Worm (Caenorhabditis elegans) whole organism, mixed stage, embryonic: ENCODE data around the gene ugt-62.

ENCODE experiments used
- M03D4.4 ChIP-seq: sonication (generic microtip); optimal IDR thresholded peaks from 2 replicates; lab custom pipeline; 2017; ENCODE audit warnings: mild to moderate bottlenecking, missing genetic modification characterization, missing compliant biosample characterization
- bed-3 ChIP-seq: fragments of 200-800 bp; sonication (Bioruptor generic); optimal IDR thresholded peaks from 3 replicates; lab custom pipeline; 2018; ENCODE audit warnings: mild to moderate bottlenecking, missing genetic modification characterization, moderate library complexity, missing compliant biosample characterization
- blmp-1 ChIP-seq: fragments of 150-350 bp; optimal IDR thresholded peaks from 2 replicates; lab custom pipeline; 2014; ENCODE audit warnings: missing biosample characterization, missing genetic modification characterization
- ceh-39 ChIP-seq: fragments of 150-350 bp; optimal IDR thresholded peaks from 2 replicates; lab custom pipeline; 2014; ENCODE audit warnings: missing biosample characterization, missing genetic modification characterization
- ceh-43 ChIP-seq: fragments of 200-800 bp; sonication (Bioruptor generic); optimal IDR thresholded peaks from 2 replicates; lab custom pipeline; 2018; ENCODE audit warnings: mild to moderate bottlenecking, missing genetic modification characterization, moderate library complexity, missing compliant biosample characterization
- ceh-83 ChIP-seq: fragments of 200-800 bp; sonication (Bioruptor generic); optimal IDR thresholded peaks from 2 replicates; lab custom pipeline; 2018; ENCODE audit warnings: mild to moderate bottlenecking, missing genetic modification characterization, missing compliant biosample characterization
- ces-1 ChIP-seq: fragments of 150-350 bp; optimal IDR thresholded peaks from 2 replicates; lab custom pipeline; 2014; ENCODE audit warnings: missing biosample characterization, missing genetic modification reagents, missing genetic modification characterization
- cnd-1 ChIP-seq: fragments of 200-800 bp; sonication (Bioruptor generic); optimal IDR thresholded peaks from 2 replicates; lab custom pipeline; 2018; ENCODE audit warnings: mild to moderate bottlenecking, missing genetic modification characterization, missing compliant biosample characterization
- drap-1 ChIP-seq: fragments of 200-800 bp; sonication (Bioruptor generic); optimal IDR thresholded peaks from 3 replicates; lab custom pipeline; 2018; ENCODE audit warnings: mild to moderate bottlenecking, missing genetic modification characterization, missing compliant biosample characterization
- elt-1 ChIP-seq: sonication (generic microtip); optimal IDR thresholded peaks from 2 replicates; lab custom pipeline; 2017; ENCODE audit warnings: missing genetic modification characterization, mild to moderate bottlenecking, missing compliant biosample characterization, antibody characterized with exemption, moderate library complexity, borderline replicate concordance; ENCODE audit not compliant: insufficient read depth
- elt-3 ChIP-seq: fragments of 150-350 bp; optimal IDR thresholded peaks from 2 replicates; lab custom pipeline; 2014; ENCODE audit warnings: missing biosample characterization, missing genetic modification characterization
- flh-1 ChIP-seq: fragments of 200-800 bp; sonication (Bioruptor generic); optimal IDR thresholded peaks from 2 replicates; lab custom pipeline; 2018; ENCODE audit warnings: mild to moderate bottlenecking, missing genetic modification characterization, moderate library complexity, missing compliant biosample characterization
- ham-2 ChIP-seq: fragments of 200-800 bp; sonication (Bioruptor generic); optimal IDR thresholded peaks from 2 replicates; lab custom pipeline; 2018; ENCODE audit warnings: mild to moderate bottlenecking, missing genetic modification characterization, missing compliant biosample characterization
- hlh-1 ChIP-seq: fragments of 150-350 bp; optimal IDR thresholded peaks from 2 replicates; lab custom pipeline; 2014; ENCODE audit warnings: missing biosample characterization, missing genetic modification reagents, missing genetic modification characterization
- lin-13 ChIP-seq: fragments of 150-350 bp; optimal IDR thresholded peaks from 2 replicates; lab custom pipeline; 2014; ENCODE audit warnings: missing biosample characterization, missing genetic modification characterization
- lin-32 ChIP-seq: fragments of 200-800 bp; sonication (Bioruptor generic); optimal IDR thresholded peaks from 2 replicates; lab custom pipeline; 2018; ENCODE audit warnings: mild to moderate bottlenecking, missing genetic modification characterization, missing compliant biosample characterization
- lsy-2 ChIP-seq: fragments of 150-350 bp; optimal IDR thresholded peaks from 2 replicates; lab custom pipeline; 2014; ENCODE audit warnings: missing biosample characterization, missing genetic modification characterization
- mab-5 ChIP-seq: fragments of 150-350 bp; optimal IDR thresholded peaks from 2 replicates; lab custom pipeline; 2014; ENCODE audit warnings: missing biosample characterization, missing genetic modification characterization
- mep-1 ChIP-seq: fragments of 150-350 bp; optimal IDR thresholded peaks from 2 replicates; lab custom pipeline; 2017; ENCODE audit warnings: missing biosample characterization, missing genetic modification reagents, missing genetic modification characterization, inconsistent platforms
- mls-2 ChIP-seq: sonication (generic microtip); optimal IDR thresholded peaks from 2 replicates; lab custom pipeline; 2016; ENCODE audit warnings: mild to moderate bottlenecking, missing genetic modification characterization, moderate library complexity, missing compliant biosample characterization
- nhr-12 ChIP-seq: fragments of 150-350 bp; optimal IDR thresholded peaks from 2 replicates; lab custom pipeline; 2014; ENCODE audit warnings: missing biosample characterization, missing genetic modification characterization
- nhr-2 ChIP-seq: fragments of 150-350 bp; optimal IDR thresholded peaks from 2 replicates; lab custom pipeline; 2014; ENCODE audit warnings: missing biosample characterization, missing genetic modification characterization
- nhr-237 ChIP-seq: fragments of 150-350 bp; optimal IDR thresholded peaks from 2 replicates; lab custom pipeline; 2014; ENCODE audit warnings: missing biosample characterization, missing genetic modification characterization
- nhr-28 ChIP-seq: fragments of 150-350 bp; optimal IDR thresholded peaks from 2 replicates; lab custom pipeline; 2014; ENCODE audit warnings: missing biosample characterization, missing genetic modification characterization
- nhr-76 ChIP-seq: sonication (generic microtip); optimal IDR thresholded peaks from 2 replicates; lab custom pipeline; 2017; ENCODE audit warnings: missing biosample characterization, missing genetic modification characterization
- pha-4 ChIP-seq: fragments of 150-350 bp; optimal IDR thresholded peaks from 2 replicates; lab custom pipeline; 2018; ENCODE audit warnings: missing biosample characterization, missing genetic modification reagents, missing genetic modification characterization
- sem-2 ChIP-seq: fragments of 200-800 bp; sonication (Bioruptor generic); optimal IDR thresholded peaks from 2 replicates; lab custom pipeline; 2018; ENCODE audit warnings: mild to moderate bottlenecking, missing genetic modification characterization, missing compliant biosample characterization
- snpc-4 ChIP-seq: fragments of 150-350 bp; optimal IDR thresholded peaks from 2 replicates; lab custom pipeline; 2014; ENCODE audit warnings: missing biosample characterization, missing genetic modification characterization
- sptf-1 ChIP-seq: sonication (generic microtip); optimal IDR thresholded peaks from 2 replicates; lab custom pipeline; 2017; ENCODE audit warnings: mild to moderate bottlenecking, missing genetic modification characterization, moderate library complexity, missing compliant biosample characterization
- tbx-8 ChIP-seq: fragments of 200-800 bp; sonication (Bioruptor generic); optimal IDR thresholded peaks from 2 replicates; lab custom pipeline; 2018; ENCODE audit warnings: mild to moderate bottlenecking, missing genetic modification characterization, moderate library complexity, missing compliant biosample characterization
- unc-120 ChIP-seq: sonication (generic microtip); optimal IDR thresholded peaks from 2 replicates; lab custom pipeline; 2017; ENCODE audit warnings: missing genetic modification characterization, missing compliant biosample characterization; ENCODE audit not compliant: poor library complexity, severe bottlenecking
- unc-39 ChIP-seq: fragments of 150-350 bp; optimal IDR thresholded peaks from 2 replicates; lab custom pipeline; 2014; ENCODE audit warnings: missing biosample characterization, missing genetic modification characterization
- unc-62 ChIP-seq: fragments of 150-350 bp; optimal IDR thresholded peaks from 2 replicates; lab custom pipeline; 2014; ENCODE audit warnings: missing biosample characterization, missing genetic modification reagents, missing genetic modification characterization
- zip-8 ChIP-seq: fragments of 150-350 bp; optimal IDR thresholded peaks from 2 replicates; lab custom pipeline; 2014; ENCODE audit warnings: missing biosample characterization, missing genetic modification characterization
- ztf-11 ChIP-seq: fragments of 150-350 bp; optimal IDR thresholded peaks from 2 replicates; lab custom pipeline; 2014; ENCODE audit warnings: missing biosample characterization, missing genetic modification characterization

ugt-62 gene

DNA sequence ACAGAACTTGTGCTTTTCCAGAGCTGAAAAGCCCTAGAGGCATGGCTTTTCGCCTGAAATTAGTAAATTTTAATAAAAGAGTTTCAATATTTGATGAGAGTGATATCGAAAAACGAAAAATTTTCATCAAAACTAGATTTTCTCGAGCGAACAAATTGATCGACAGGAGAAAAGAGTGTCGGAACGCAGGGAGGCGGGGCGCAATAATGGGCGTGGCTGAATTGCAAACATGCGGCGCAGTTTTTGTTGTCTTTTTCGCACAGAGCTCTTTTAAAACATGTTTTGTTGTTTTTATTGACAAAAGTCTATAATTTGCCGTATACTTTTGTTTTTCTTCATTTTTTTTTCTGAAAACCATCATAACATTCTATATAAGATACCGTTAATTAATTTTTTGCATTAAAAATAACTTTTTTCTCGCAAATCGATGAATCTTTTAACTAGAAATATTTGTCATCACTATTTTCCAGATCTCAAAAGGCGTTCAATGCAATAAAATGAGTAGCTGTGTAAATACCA is 38.0 kb upstream of the ugt-62 start, which contains the start of the genes sel-5 and wdr-48:
Gene sel-5, minus strand, starts transcription at position 53 of the 519 bp plus-strand sequence.
Gene wdr-48, plus strand, starts transcription at position 469 of the 519 bp plus-strand sequence.
- TF ChIP-seq sptf-1 (no peak), lsy-2 (tag; lab: Kevin White, UChicago) (peak; percentile 74), zip-8 (tag; lab: Kevin White, UChicago) (no peak), nhr-2 (no peak), elt-3 (no peak), ces-1 (GFP tag; lab: Kevin White, UChicago) (peak; percentile 32), flh-1 (GFP tag; lab: Kevin White, UChicago) (no peak), pha-4 (tag; lab: Kevin White, UChicago) (no peak), mep-1 (tag; lab: Kevin White, UChicago) (peak; percentile 39), unc-62 (GFP tag; lab: Kevin White, UChicago) (no peak), elt-1 (tag; lab: Kevin White, UChicago) (no peak), nhr-237 (tag; lab: Kevin White, UChicago) (no peak), unc-120 (tag; lab: Kevin White, UChicago) (peak; percentile 34), ceh-43 (GFP tag; lab: Kevin White, UChicago) (no peak), nhr-12 (tag; lab: Kevin White, UChicago) (no peak), blmp-1 (tag; lab: Kevin White, UChicago) (no peak), lin-13 (peak; percentile 33), mls-2 (tag; lab: Kevin White, UChicago) (no peak), ham-2 (GFP tag; lab: Kevin White, UChicago) (no peak), ceh-83 (GFP tag; lab: Kevin White, UChicago) (no peak)

DNA sequence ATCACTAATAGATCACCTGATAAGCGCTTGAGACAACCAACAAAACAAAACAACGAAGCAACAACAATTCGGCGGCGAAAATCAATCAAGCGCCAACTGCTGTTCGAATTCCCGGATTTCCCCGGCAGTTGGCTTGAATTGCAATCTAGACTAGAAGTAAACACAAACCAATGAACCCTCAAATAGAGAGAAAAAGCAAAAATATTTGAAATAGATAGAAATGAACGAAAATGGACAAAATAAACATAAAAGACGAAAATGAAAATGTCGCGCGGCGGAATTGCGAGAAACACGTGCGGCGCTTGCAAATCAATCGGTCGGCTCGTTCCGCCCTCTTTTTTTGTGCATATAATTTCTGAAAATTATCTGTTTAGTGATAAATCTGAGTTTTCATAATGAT is 28.0 kb upstream of the ugt-62 start, which contains the start of gene idhg-1:
Gene idhg-1, plus strand, starts transcription at position 343 of the 400 bp plus-strand sequence.
- peak; percentile 90 for TF ChIP-seq sem-2 (GFP tag; lab: Kevin White, UChicago)
- peak; percentile 91 for TF ChIP-seq mab-5 (tag; lab: Kevin White, UChicago)
- TF ChIP-seq ceh-83 (GFP tag; lab: Kevin White, UChicago): peak; percentile 91
- TF ChIP-seq ces-1 (GFP tag; lab: Kevin White, UChicago): peak; percentile 56
- peak; percentile 99 for TF ChIP-seq mls-2 (tag; lab: Kevin White, UChicago)
- peak; percentile 96 for TF ChIP-seq nhr-76 (tag; lab: Kevin White, UChicago)
- peak; percentile 92 for TF ChIP-seq blmp-1 (tag; lab: Kevin White, UChicago)
- TF ChIP-seq drap-1 (GFP tag; lab: Kevin White, UChicago): peak; percentile 96
- peak; percentile 95 for TF ChIP-seq cnd-1 (tag; lab: Kevin White, UChicago)
- no peak for TF ChIP-seq snpc-4 (tag; lab: Kevin White, UChicago)
- TF ChIP-seq pha-4 (tag; lab: Kevin White, UChicago): peak; percentile 70
- TF ChIP-seq nhr-237 (tag; lab: Kevin White, UChicago): peak; percentile 35
- peak; percentile 79 for TF ChIP-seq lsy-2 (tag; lab: Kevin White, UChicago)
- TF ChIP-seq ceh-39: peak; percentile 31
- peak; percentile 98 for TF ChIP-seq sptf-1
- peak; percentile 94 for TF ChIP-seq hlh-1 (tag; lab: Kevin White, UChicago)
- no peak for TF ChIP-seq nhr-2
- peak; percentile 93 for TF ChIP-seq mep-1 (tag; lab: Kevin White, UChicago)
- TF ChIP-seq nhr-28 (tag; lab: Kevin White, UChicago): peak; percentile 61
- peak; percentile 85 for TF ChIP-seq lin-32
- TF ChIP-seq flh-1 (GFP tag; lab: Kevin White, UChicago): peak; percentile 90
- peak; percentile 70 for TF ChIP-seq lin-13
- TF ChIP-seq M03D4.4: peak; percentile 97
- TF ChIP-seq bed-3 (GFP tag; lab: Kevin White, UChicago): peak; percentile 87
- peak; percentile 95 for TF ChIP-seq elt-1 (tag; lab: Kevin White, UChicago)
- peak; percentile 24 for TF ChIP-seq zip-8 (tag; lab: Kevin White, UChicago)
- peak; percentile 98 for TF ChIP-seq unc-120 (tag; lab: Kevin White, UChicago)
- peak; percentile 95 for TF ChIP-seq ceh-43 (GFP tag; lab: Kevin White, UChicago)
- TF ChIP-seq nhr-12 (tag; lab: Kevin White, UChicago): peak; percentile 82
- peak; percentile 90 for TF ChIP-seq ham-2 (GFP tag; lab: Kevin White, UChicago)
- peak; percentile 83 for TF ChIP-seq unc-39
- TF ChIP-seq tbx-8: peak; percentile 93
- peak; percentile 97 for TF ChIP-seq ztf-11 (tag; lab: Kevin White, UChicago)
- TF ChIP-seq unc-62 (GFP tag; lab: Kevin White, UChicago): peak; percentile 64
- TF ChIP-seq elt-3: peak; percentile 66
